Worm (Caenorhabditis elegans) whole organism, L4 larva: Measurements from ENCODE around the gene acn-1.

Experiments
- R02D3.7 ChIP-seq: fragments of 150-350 bp; sonication (generic microtip); optimal IDR thresholded peaks from 3 replicates; lab custom pipeline; 2014; ENCODE audit warnings: missing biosample characterization, missing genetic modification characterization
- aly-2 ChIP-seq: sonication (generic microtip); optimal IDR thresholded peaks from 2 replicates; lab custom pipeline; 2018; ENCODE audit warnings: missing biosample characterization, missing genetic modification characterization
- ama-1 ChIP-seq: fragments of 150-350 bp; optimal IDR thresholded peaks from 2 replicates; lab custom pipeline; 2014; ENCODE audit warnings: inconsistent platforms, mixed read lengths
- ceh-82 ChIP-seq: sonication (generic microtip); optimal IDR thresholded peaks from 2 replicates; lab custom pipeline; 2017; ENCODE audit warnings: missing biosample characterization, missing genetic modification characterization
- lin-38 ChIP-seq: fragments of 200-800 bp; sonication (Bioruptor generic); IDR thresholded peaks from 2 replicates; pipeline ENCODE4 v1.3.6; 2022; ENCODE audit warnings: missing genetic modification reagents, missing genetic modification characterization, missing compliant biosample characterization
- mdl-1 ChIP-seq, 2 experiments: fragments of 150-350 bp in 1 of 2; sonication (generic microtip) in 1 of 2; optimal IDR thresholded peaks; 2 replicates each; lab custom pipeline; 2014 to 2017; ENCODE audit warnings: missing biosample characterization in 2 of 2, missing genetic modification characterization in 2 of 2
- mep-1 ChIP-seq: fragments of 150-350 bp; sonication (generic microtip); optimal IDR thresholded peaks from 3 replicates; lab custom pipeline; 2014; ENCODE audit warnings: missing biosample characterization, missing genetic modification characterization
- nhr-10 ChIP-seq: fragments of 150-350 bp; optimal IDR thresholded peaks from 2 replicates; lab custom pipeline; 2014; ENCODE audit warnings: missing biosample characterization, missing genetic modification characterization
- pha-4 ChIP-seq, 2 experiments: fragments of 150-350 bp in 1 of 2; fragments of 200-800 bp in 1 of 2; sonication (Bioruptor generic) in 1 of 2; IDR thresholded peaks in 1 of 2; optimal IDR thresholded peaks in 1 of 2; 2 replicates each; pipeline versions ENCODE4 v1.3.6 to Lab custom; 2014 to 2022; ENCODE audit warnings: missing genetic modification characterization in 2 of 2, missing genetic modification reagents in 2 of 2, missing biosample characterization in 1 of 2, missing compliant biosample characterization in 1 of 2
- unc-62 ChIP-seq, 3 experiments: fragments of 150-350 bp in 1 of 3; sonication (generic microtip); optimal IDR thresholded peaks in 2 of 3; peaks in 1 of 3; 1 replicate in 1 of 3; 2 replicates in 2 of 3; lab custom pipeline; 2014 to 2017; ENCODE audit warnings: missing biosample characterization in 3 of 3, missing genetic modification characterization in 3 of 3, missing genetic modification reagents in 3 of 3, missing genotype in 1 of 3

DNA sequence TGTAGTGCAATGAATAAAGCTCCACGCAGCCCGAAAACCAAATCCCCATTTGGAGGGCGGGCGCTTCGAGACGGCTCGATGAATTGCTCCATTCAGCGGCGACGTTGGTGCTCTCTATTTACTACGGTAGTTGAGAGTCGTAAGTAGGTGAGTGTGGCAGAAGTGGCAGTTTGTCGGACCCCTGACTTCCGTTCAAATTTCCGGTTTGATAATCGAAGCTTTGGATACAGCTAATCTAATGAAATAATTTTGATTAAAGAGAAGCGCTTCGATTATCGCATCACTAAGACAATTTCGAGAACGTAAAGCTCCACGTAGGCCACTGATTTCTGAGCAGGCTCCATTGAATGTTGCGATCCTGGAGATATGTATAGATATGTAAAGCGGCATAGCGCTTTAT, 12.4 kb downstream of the acn-1 start, which contains the start of gene ets-5:
- TF ChIP-seq ceh-82 (tag; lab: Kevin White, UChicago) (no peak), ama-1 (lab: Kevin White, UChicago) (no peak), pha-4 (GFP tag; IDR thresholded peaks at IDR 0.05; lab: Robert Waterston, UW) (no peak), pha-4 (tag; optimal IDR thresholded peaks at IDR 0.05; lab: Kevin White, UChicago) (no peak), R02D3.7 (tag; lab: Kevin White, UChicago) (no peak), mdl-1 (tag; optimal IDR thresholded peaks at IDR 0.05; lab: Kevin White, UChicago) (no peak), aly-2 (tag; lab: Kevin White, UChicago) (no peak), unc-62 (GFP tag; optimal IDR thresholded peaks at IDR 0.05 in 1 of 2; lab: Kevin White, UChicago) (no peak), unc-62 (tag; optimal IDR thresholded peaks at IDR 0.05; lab: Kevin White, UChicago) (no peak), lin-38 (no peak), mep-1 (no peak), nhr-10 (tag; lab: Kevin White, UChicago) (no peak)
